Fruit fly (Drosophila melanogaster): Measurements from ENCODE around the gene CG45207.

DNA sequence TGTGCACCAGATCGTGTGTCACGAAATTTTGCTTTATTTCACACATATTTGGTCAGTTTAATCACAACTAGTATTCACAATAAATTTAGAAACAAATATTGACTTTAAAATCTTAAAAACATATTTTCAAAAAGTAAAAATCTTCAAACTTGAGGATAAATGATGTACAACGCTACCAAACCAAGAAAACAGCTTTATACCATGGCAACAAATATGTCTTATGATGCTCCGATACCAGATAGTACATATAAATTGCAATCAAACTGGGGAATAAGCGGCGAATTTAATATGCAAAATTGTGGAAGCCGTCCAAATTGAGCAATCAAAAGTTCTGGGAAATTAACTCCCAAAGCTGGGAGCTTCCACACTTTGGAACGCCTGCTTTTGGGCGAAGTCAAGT is 7.8 kb downstream of the CG45207 start, which contains the start of gene CG5623:
- no peak for TF ChIP-seq CG8478 (optimal IDR thresholded peaks at IDR 0.05)
- no peak for TF ChIP-seq CTCF (optimal IDR thresholded peaks at IDR 0.05)

Data from S2 (cell line).